Worm (Caenorhabditis elegans) whole organism, L4 larva: ENCODE measurements around the gene smvt-1.

Experiments
- F26F4.8 ChIP-seq: fragments of 200-800 bp; sonication (Bioruptor generic); conservative IDR thresholded peaks from 2 replicates; pipeline ENCODE4 v1.3.6; 2022; ENCODE audit warnings: missing genetic modification characterization, missing compliant biosample characterization
- F44E2.7 ChIP-seq: fragments of 200-800 bp; sonication (Bioruptor generic); IDR thresholded peaks from 2 replicates; pipeline ENCODE4 v2.1.2; 2022; ENCODE audit warnings: missing genetic modification characterization, missing compliant biosample characterization
- R02D3.7 ChIP-seq: fragments of 150-350 bp; sonication (generic microtip); optimal IDR thresholded peaks from 3 replicates; lab custom pipeline; 2014; ENCODE audit warnings: missing biosample characterization, missing genetic modification characterization
- Y5F2A.4 ChIP-seq: fragments of 200-800 bp; sonication (Bioruptor generic); optimal IDR thresholded peaks from 2 replicates; lab custom pipeline; 2018; ENCODE audit warnings: mild to moderate bottlenecking, missing genetic modification characterization, missing compliant biosample characterization
- ZK546.5 ChIP-seq, 2 experiments: sonication (generic microtip); optimal IDR thresholded peaks; 2 replicates each; lab custom pipeline; 2017; ENCODE audit warnings: missing biosample characterization in 2 of 2, missing genetic modification characterization in 2 of 2
- arid-1 ChIP-seq: fragments of 200-800 bp; sonication (Bioruptor generic); conservative IDR thresholded peaks from 2 replicates; pipeline ENCODE4 v1.3.6; 2022; ENCODE audit warnings: missing genetic modification reagents, missing genetic modification characterization, missing compliant biosample characterization
- ceh-44 ChIP-seq: fragments of 200-800 bp; sonication (Bioruptor generic); IDR thresholded peaks from 2 replicates; pipeline ENCODE4 v1.3.6; 2022; ENCODE audit warnings: missing genetic modification reagents, missing genetic modification characterization, missing compliant biosample characterization
- ceh-82 ChIP-seq: sonication (generic microtip); optimal IDR thresholded peaks from 2 replicates; lab custom pipeline; 2017; ENCODE audit warnings: missing biosample characterization, missing genetic modification characterization
- cey-2 ChIP-seq: sonication (generic microtip); optimal IDR thresholded peaks from 3 replicates; lab custom pipeline; 2017; ENCODE audit warnings: missing genetic modification characterization, mild to moderate bottlenecking, missing compliant biosample characterization, antibody characterized with exemption, borderline replicate concordance; ENCODE audit not compliant: insufficient read depth
- ctbp-1 ChIP-seq: fragments of 200-800 bp; sonication (Bioruptor generic); IDR thresholded peaks from 2 replicates; pipeline ENCODE4 v1.3.6; 2022; ENCODE audit warnings: missing genetic modification reagents, missing genetic modification characterization, missing compliant biosample characterization
- daf-16 ChIP-seq, 3 experiments: sonication (generic microtip); optimal IDR thresholded peaks; 2 replicates each; lab custom pipeline; 2016 to 2017; ENCODE audit warnings: missing genetic modification characterization in 3 of 3, missing genetic modification reagents in 3 of 3, mild to moderate bottlenecking in 2 of 3, missing compliant biosample characterization in 2 of 3, missing biosample characterization in 1 of 3, moderate library complexity in 1 of 3
- daf-19 ChIP-seq: fragments of 200-800 bp; sonication (Bioruptor generic); conservative IDR thresholded peaks from 2 replicates; pipeline ENCODE4 v1.3.6; 2022; ENCODE audit warnings: missing genetic modification characterization, missing compliant biosample characterization
- daf-8 ChIP-seq: fragments of 200-800 bp; sonication (Bioruptor generic); IDR thresholded peaks from 2 replicates; pipeline ENCODE4 v1.3.6; 2022; ENCODE audit warnings: missing genetic modification characterization, missing compliant biosample characterization
- dmd-6 ChIP-seq: fragments of 200-800 bp; sonication (Bioruptor generic); IDR thresholded peaks from 2 replicates; pipeline ENCODE4 v1.3.6; 2022; ENCODE audit warnings: missing genetic modification reagents, missing genetic modification characterization, missing compliant biosample characterization
- dmd-8 ChIP-seq: fragments of 200-800 bp; sonication (Bioruptor generic); IDR thresholded peaks from 2 replicates; pipeline ENCODE4 v1.3.6; 2022; ENCODE audit warnings: missing genetic modification characterization, missing compliant biosample characterization
- dmd-9 ChIP-seq: fragments of 200-800 bp; sonication (Bioruptor generic); IDR thresholded peaks from 2 replicates; pipeline ENCODE4 v1.3.6; 2022; ENCODE audit warnings: missing genetic modification reagents, missing genetic modification characterization, missing compliant biosample characterization
- dpl-1 ChIP-seq: fragments of 150-350 bp; optimal IDR thresholded peaks from 2 replicates; lab custom pipeline; 2014; ENCODE audit warnings: missing biosample characterization, missing genetic modification reagents, missing genetic modification characterization
- dve-1 ChIP-seq: sonication (generic microtip); optimal IDR thresholded peaks from 2 replicates; lab custom pipeline; 2017; ENCODE audit warnings: antibody characterized with exemption, mild to moderate bottlenecking, missing genetic modification characterization, missing compliant biosample characterization; ENCODE audit not compliant: insufficient read depth
- egl-27 ChIP-seq: sonication (generic microtip); optimal IDR thresholded peaks from 3 replicates; lab custom pipeline; 2017; ENCODE audit warnings: missing biosample characterization, missing genetic modification reagents, missing genetic modification characterization
- egl-43 ChIP-seq: fragments of 200-800 bp; sonication (Bioruptor generic); IDR thresholded peaks from 2 replicates; pipeline ENCODE4 v1.3.6; 2022; ENCODE audit warnings: missing genetic modification reagents, missing genetic modification characterization, missing compliant biosample characterization
- fkh-10 ChIP-seq: fragments of 150-350 bp; optimal IDR thresholded peaks from 2 replicates; lab custom pipeline; 2014; ENCODE audit warnings: missing biosample characterization, missing genetic modification reagents, missing genetic modification characterization
- fos-1 ChIP-seq: fragments of 150-350 bp; optimal IDR thresholded peaks from 2 replicates; lab custom pipeline; 2014; ENCODE audit warnings: missing biosample characterization, missing genetic modification characterization
- gei-8 ChIP-seq: fragments of 200-800 bp; sonication (Bioruptor generic); optimal IDR thresholded peaks from 2 replicates; lab custom pipeline; 2018; ENCODE audit warnings: mild to moderate bottlenecking, missing genetic modification characterization, missing compliant biosample characterization
- hlh-11 ChIP-seq: fragments of 200-800 bp; sonication (Bioruptor generic); optimal IDR thresholded peaks from 2 replicates; lab custom pipeline; 2018; ENCODE audit warnings: mild to moderate bottlenecking, missing genetic modification characterization, missing compliant biosample characterization
- hlh-30 ChIP-seq: sonication (generic microtip); optimal IDR thresholded peaks from 2 replicates; lab custom pipeline; 2017; ENCODE audit warnings: antibody characterized with exemption, mild to moderate bottlenecking, missing genetic modification characterization, missing compliant biosample characterization; ENCODE audit not compliant: insufficient read depth
- hmg-1.1 ChIP-seq: fragments of 200-800 bp; sonication (Bioruptor generic); IDR thresholded peaks from 2 replicates; pipeline ENCODE4 v1.3.6; 2022; ENCODE audit warnings: missing genetic modification reagents, missing genetic modification characterization, missing compliant biosample characterization
- jun-1 ChIP-seq: fragments of 150-350 bp; optimal IDR thresholded peaks from 2 replicates; lab custom pipeline; 2014; ENCODE audit warnings: missing biosample characterization, missing genetic modification reagents, missing genetic modification characterization
- lin-1 ChIP-seq: fragments of 200-800 bp; sonication (Bioruptor generic); IDR thresholded peaks from 2 replicates; pipeline ENCODE4 v1.3.6; 2022; ENCODE audit warnings: missing genetic modification reagents, missing genetic modification characterization, missing compliant biosample characterization
- lin-15B ChIP-seq: fragments of 150-350 bp; sonication (generic microtip); optimal IDR thresholded peaks from 3 replicates; lab custom pipeline; 2014; ENCODE audit warnings: missing biosample characterization, missing genetic modification characterization
- lin-38 ChIP-seq: fragments of 200-800 bp; sonication (Bioruptor generic); IDR thresholded peaks from 2 replicates; pipeline ENCODE4 v1.3.6; 2022; ENCODE audit warnings: missing genetic modification reagents, missing genetic modification characterization, missing compliant biosample characterization
- madf-5 ChIP-seq, 2 experiments: fragments of 200-800 bp; sonication (Bioruptor generic); IDR thresholded peaks; 2 replicates each; pipeline ENCODE4 v1.3.6; 2022; ENCODE audit warnings: missing compliant biosample characterization in 2 of 2, missing genetic modification characterization in 2 of 2
- mdl-1 ChIP-seq, 2 experiments: fragments of 150-350 bp in 1 of 2; sonication (generic microtip) in 1 of 2; optimal IDR thresholded peaks; 2 replicates each; lab custom pipeline; 2014 to 2017; ENCODE audit warnings: missing biosample characterization in 2 of 2, missing genetic modification characterization in 2 of 2
- mxl-3 ChIP-seq: fragments of 200-800 bp; sonication (Bioruptor generic); optimal IDR thresholded peaks from 2 replicates; lab custom pipeline; 2018; ENCODE audit warnings: mild to moderate bottlenecking, missing genetic modification characterization, missing compliant biosample characterization
- nhr-11 ChIP-seq: fragments of 150-350 bp; optimal IDR thresholded peaks from 2 replicates; lab custom pipeline; 2014; ENCODE audit warnings: missing biosample characterization, missing genetic modification characterization
- nhr-111 ChIP-seq: fragments of 200-800 bp; sonication (Bioruptor generic); optimal IDR thresholded peaks from 2 replicates; lab custom pipeline; 2018; ENCODE audit warnings: mild to moderate bottlenecking, missing genetic modification characterization, missing compliant biosample characterization
- nhr-25 ChIP-seq: sonication (generic microtip); optimal IDR thresholded peaks from 2 replicates; lab custom pipeline; 2017; ENCODE audit warnings: missing genetic modification characterization, mild to moderate bottlenecking, missing compliant biosample characterization, antibody characterized with exemption, moderate library complexity, borderline replicate concordance; ENCODE audit not compliant: insufficient read depth
- nhr-28 ChIP-seq: fragments of 150-350 bp; optimal IDR thresholded peaks from 2 replicates; lab custom pipeline; 2014; ENCODE audit warnings: missing biosample characterization, missing genetic modification characterization
- nhr-48 ChIP-seq: sonication (generic microtip); optimal IDR thresholded peaks from 2 replicates; lab custom pipeline; 2016; ENCODE audit warnings: mild to moderate bottlenecking, missing genetic modification characterization, missing compliant biosample characterization
- nhr-6 ChIP-seq: fragments of 150-350 bp; optimal IDR thresholded peaks from 2 replicates; lab custom pipeline; 2014; ENCODE audit warnings: missing biosample characterization, missing genetic modification characterization
- nhr-76 ChIP-seq: fragments of 150-350 bp; optimal IDR thresholded peaks from 2 replicates; lab custom pipeline; 2014; ENCODE audit warnings: missing biosample characterization, missing genetic modification characterization
- pha-4 ChIP-seq, 2 experiments: fragments of 150-350 bp in 1 of 2; fragments of 200-800 bp in 1 of 2; sonication (Bioruptor generic) in 1 of 2; IDR thresholded peaks in 1 of 2; optimal IDR thresholded peaks in 1 of 2; 2 replicates each; pipeline versions ENCODE4 v1.3.6 to Lab custom; 2014 to 2022; ENCODE audit warnings: missing genetic modification characterization in 2 of 2, missing genetic modification reagents in 2 of 2, missing biosample characterization in 1 of 2, missing compliant biosample characterization in 1 of 2
- sdz-12 ChIP-seq: fragments of 200-800 bp; sonication (Bioruptor generic); optimal IDR thresholded peaks from 2 replicates; lab custom pipeline; 2018; ENCODE audit warnings: mild to moderate bottlenecking, missing genetic modification characterization, missing compliant biosample characterization
- set-16 ChIP-seq: fragments of 200-800 bp; sonication (Bioruptor generic); IDR thresholded peaks from 2 replicates; pipeline ENCODE4 v1.3.6; 2022; ENCODE audit warnings: missing genetic modification reagents, missing genetic modification characterization, missing compliant biosample characterization
- snpc-1.2 ChIP-seq: fragments of 200-800 bp; sonication (Bioruptor generic); IDR thresholded peaks from 2 replicates; pipeline ENCODE4 v1.3.6; 2022; ENCODE audit warnings: missing genetic modification reagents, missing genetic modification characterization, missing compliant biosample characterization
- snpc-4 ChIP-seq: fragments of 150-350 bp; optimal IDR thresholded peaks from 2 replicates; lab custom pipeline; 2014; ENCODE audit warnings: missing biosample characterization, missing genetic modification characterization
- vab-7 ChIP-seq: fragments of 200-800 bp; sonication (Bioruptor generic); IDR thresholded peaks from 2 replicates; pipeline ENCODE4 v1.3.6; 2022; ENCODE audit warnings: missing genetic modification reagents, missing genetic modification characterization, missing compliant biosample characterization
- zag-1 ChIP-seq: fragments of 150-350 bp; optimal IDR thresholded peaks from 2 replicates; lab custom pipeline; 2014; ENCODE audit warnings: missing biosample characterization, missing genetic modification characterization
- zip-11 ChIP-seq: fragments of 200-800 bp; sonication (Bioruptor generic); IDR thresholded peaks from 2 replicates; pipeline ENCODE4 v1.3.6; 2022; ENCODE audit warnings: missing genetic modification characterization, missing compliant biosample characterization
- zip-2 ChIP-seq: fragments of 150-350 bp; optimal IDR thresholded peaks from 2 replicates; lab custom pipeline; 2014; ENCODE audit warnings: missing biosample characterization, missing genetic modification characterization
- ztf-7 ChIP-seq: fragments of 150-350 bp; optimal IDR thresholded peaks from 2 replicates; lab custom pipeline; 2014; ENCODE audit warnings: missing biosample characterization, missing genetic modification characterization

Gene smvt-1

ce11 chrX:2541003-2541521, 7.7 kb downstream of the smvt-1 start, which contains the start of gene F52H2.3 (continued):
- TF ChIP-seq lin-1 (GFP tag; lab: Robert Waterston, UW): no peak
- no peak for TF ChIP-seq vab-7 (GFP tag; lab: Robert Waterston, UW)
- peak in 1 of 2 experiments; percentile 5 for TF ChIP-seq mdl-1 (tag; optimal IDR thresholded peaks at IDR 0.05; lab: Kevin White, UChicago)
- TF ChIP-seq R02D3.7 (tag; lab: Kevin White, UChicago): no peak
- no peak for TF ChIP-seq zip-11 (GFP tag; lab: Robert Waterston, UW)
- peak; percentile 58 for TF ChIP-seq dve-1 (tag; lab: Kevin White, UChicago)
- no peak for TF ChIP-seq mxl-3 (GFP tag; lab: Kevin White, UChicago)
- TF ChIP-seq pha-4 (GFP tag; IDR thresholded peaks at IDR 0.05; lab: Robert Waterston, UW): no peak
- no peak for TF ChIP-seq pha-4 (tag; optimal IDR thresholded peaks at IDR 0.05; lab: Kevin White, UChicago)
- TF ChIP-seq nhr-25 (tag; lab: Kevin White, UChicago): no peak
- no peak for TF ChIP-seq madf-5 (GFP tag; IDR thresholded peaks at IDR 0.05; lab: Robert Waterston, UW)
- no peak for TF ChIP-seq daf-16 (GFP tag; optimal IDR thresholded peaks at IDR 0.05; lab: Kevin White, UChicago)
- TF ChIP-seq daf-16 (tag; optimal IDR thresholded peaks at IDR 0.05; lab: Kevin White, UChicago): peak; percentile 89
- TF ChIP-seq hlh-11: peak; percentile 64
- no peak for TF ChIP-seq ceh-82 (tag; lab: Kevin White, UChicago)
- no peak for TF ChIP-seq fkh-10
- no peak for TF ChIP-seq zip-2 (tag; lab: Kevin White, UChicago)
- no peak for TF ChIP-seq daf-19
- no peak for TF ChIP-seq dmd-9 (GFP tag; lab: Robert Waterston, UW)
- no peak for TF ChIP-seq F44E2.7 (GFP tag; lab: Robert Waterston, UW)
- no peak for TF ChIP-seq lin-38
- no peak for TF ChIP-seq ZK546.5 (tag; optimal IDR thresholded peaks at IDR 0.05; lab: Kevin White, UChicago)
- no peak for TF ChIP-seq dpl-1 (GFP tag; lab: Kevin White, UChicago)
- TF ChIP-seq fos-1 (tag; lab: Kevin White, UChicago): no peak
- TF ChIP-seq snpc-4 (tag; lab: Kevin White, UChicago): no peak
- no peak for TF ChIP-seq ctbp-1 (GFP tag; lab: Robert Waterston, UW)
- TF ChIP-seq hmg-1.1 (GFP tag; lab: Robert Waterston, UW): no peak
- TF ChIP-seq cey-2 (tag; lab: Kevin White, UChicago): no peak
- TF ChIP-seq arid-1 (GFP tag; lab: Robert Waterston, UW): no peak
- TF ChIP-seq nhr-11: no peak
- TF ChIP-seq dmd-8: no peak
- no peak for TF ChIP-seq ztf-7
- no peak for TF ChIP-seq nhr-48 (tag; lab: Kevin White, UChicago)
- TF ChIP-seq lin-15B (tag; lab: Kevin White, UChicago): no peak
- TF ChIP-seq Y5F2A.4 (GFP tag; lab: Kevin White, UChicago): no peak
- TF ChIP-seq set-16 (GFP tag; lab: Robert Waterston, UW): no peak
- TF ChIP-seq ceh-44 (GFP tag; lab: Robert Waterston, UW): no peak
- TF ChIP-seq F26F4.8 (GFP tag; lab: Robert Waterston, UW): no peak
- no peak for TF ChIP-seq gei-8 (GFP tag; lab: Kevin White, UChicago)
- TF ChIP-seq sdz-12: no peak
- no peak for TF ChIP-seq snpc-1.2 (GFP tag; lab: Robert Waterston, UW)
- TF ChIP-seq jun-1 (tag; lab: Kevin White, UChicago): no peak
- TF ChIP-seq daf-8 (GFP tag; lab: Robert Waterston, UW): no peak
- no peak for TF ChIP-seq nhr-111 (GFP tag; lab: Kevin White, UChicago)
- TF ChIP-seq egl-43 (GFP tag; lab: Robert Waterston, UW): no peak
- TF ChIP-seq nhr-76: no peak
- TF ChIP-seq zag-1 (tag; lab: Kevin White, UChicago): no peak
- TF ChIP-seq nhr-6 (tag; lab: Kevin White, UChicago): no peak
- peak; percentile 54 for TF ChIP-seq nhr-28 (tag; lab: Kevin White, UChicago)
- no peak for TF ChIP-seq egl-27 (tag; lab: Kevin White, UChicago)
- TF ChIP-seq dmd-6 (GFP tag; lab: Robert Waterston, UW): peak; percentile 59
- TF ChIP-seq hlh-30: peak; percentile 42
